Fruit fly (Drosophila melanogaster) S2 (cell line): ENCODE measurements around the gene Cph.

Source experiments
- CG8478 ChIP-seq: fragments of >200 bp; optimal IDR thresholded peaks from 2 replicates; lab custom pipeline; 2018
- CTCF ChIP-seq, 2 experiments: fragments of >200 bp; optimal IDR thresholded peaks; 2 replicates each; lab custom pipeline; 2018

DNA sequence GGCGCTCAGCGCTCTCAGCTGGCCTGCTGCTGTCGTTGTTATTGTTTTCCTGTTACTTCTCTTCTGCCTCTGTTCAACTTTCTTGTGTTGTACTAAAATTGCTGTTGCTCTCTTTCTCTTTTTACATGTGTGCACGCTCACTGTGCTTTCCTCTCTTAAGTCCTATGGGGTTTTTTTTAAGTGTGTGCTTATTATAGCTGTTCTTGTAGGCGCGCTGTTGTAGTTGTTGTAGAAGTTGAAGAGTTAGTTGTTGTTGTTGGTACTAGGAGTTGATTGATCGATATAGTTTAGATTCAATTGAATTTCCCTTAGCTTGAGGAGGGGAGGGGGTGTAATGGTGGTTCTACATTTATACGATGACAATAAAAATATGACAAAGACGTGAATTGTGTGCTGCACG lies 45.6 kb upstream of the Cph start:
- no peak for TF ChIP-seq CTCF (optimal IDR thresholded peaks at IDR 0.05; lab: Kevin White, UChicago)
- TF ChIP-seq CG8478 (lab: Kevin White, UChicago) = no peak
